Fruit fly (Drosophila melanogaster): ENCODE measurements around the gene CG15646.
A peak's percentile ranks its signal among the peaks of the same experiment; 100 is the strongest.

Gene CG15646

dm6 chrX:15619631-15619960, 51.2 kb downstream of the CG15646 start (continued):
- TF ChIP-seq pita (GFP tag; optimal IDR thresholded peaks at IDR 0.05) (no peak), grau (tag; optimal IDR thresholded peaks at IDR 0.05) (no peak), Optix (GFP tag; IDR thresholded peaks at IDR 0.05) (no peak), CG10462 (GFP tag; optimal IDR thresholded peaks at IDR 0.05) (no peak), salm (tag; optimal IDR thresholded peaks at IDR 0.05) (no peak), ham (GFP tag; IDR thresholded peaks at IDR 0.05) (0 out of 2 replicates have a peak, but pooled peaks have one; percentile 1), CG7963 (GFP tag; IDR thresholded peaks at IDR 0.05; ENCODE audit: partially characterized antibody) (no peak), Hr39 (optimal IDR thresholded peaks at IDR 0.05) (no peak), D (optimal IDR thresholded peaks at IDR 0.05) (no peak), D (GFP tag; optimal IDR thresholded peaks at IDR 0.05) (no peak), sd (tag; optimal IDR thresholded peaks at IDR 0.05) (no peak), ewg (GFP tag; optimal IDR thresholded peaks at IDR 0.05) (no peak), amos (GFP tag; IDR thresholded peaks at IDR 0.05; ENCODE audit: partially characterized antibody) (no peak), CG2120 (GFP tag; optimal IDR thresholded peaks at IDR 0.05) (no peak), CG9215 (GFP tag; IDR thresholded peaks at IDR 0.05) (no peak; the same call in 1 of the 2 replicates), CG6654 (GFP tag; optimal IDR thresholded peaks at IDR 0.05) (no peak), MBD-R2 (GFP tag; IDR thresholded peaks at IDR 0.05) (no peak), Atf3 (GFP tag; optimal IDR thresholded peaks at IDR 0.05) (no peak), lilli (GFP tag; optimal IDR thresholded peaks at IDR 0.05) (no peak), CG16815 (GFP tag; optimal IDR thresholded peaks at IDR 0.05) (no peak), trem (tag; optimal IDR thresholded peaks at IDR 0.05) (no peak), NC2β (GFP tag; optimal IDR thresholded peaks at IDR 0.05) (no peak), pan (optimal IDR thresholded peaks at IDR 0.05) (no peak), pan (GFP tag; optimal IDR thresholded peaks at IDR 0.05 in 1 of 2, IDR thresholded peaks at IDR 0.05 in 1 of 2) (no peak), kni (GFP tag; optimal IDR thresholded peaks at IDR 0.05) (peak; percentile 92), CG6689 (GFP tag; IDR thresholded peaks at IDR 0.05) (no peak), CHES-1-like (GFP tag; optimal IDR thresholded peaks at IDR 0.05) (no peak), row (GFP tag; IDR thresholded peaks at IDR 0.05) (no peak), cad (GFP tag; optimal IDR thresholded peaks at IDR 0.05) (no peak), D19A (tag; optimal IDR thresholded peaks at IDR 0.05) (no peak), oc (tag; optimal IDR thresholded peaks at IDR 0.05) (no peak), CG10147 (GFP tag; optimal IDR thresholded peaks at IDR 0.05) (no peak), CG2889 (GFP tag; IDR thresholded peaks at IDR 0.05) (no peak), cas (GFP tag; IDR thresholded peaks at IDR 0.05) (no peak), emc (GFP tag; optimal IDR thresholded peaks at IDR 0.05) (no peak), mam (GFP tag; optimal IDR thresholded peaks at IDR 0.05) (no peak), Adf1 (GFP tag; IDR thresholded peaks at IDR 0.05) (no peak), sima (GFP tag; optimal IDR thresholded peaks at IDR 0.05) (no peak), CG10366 (GFP tag; IDR thresholded peaks at IDR 0.05) (no peak), pfk (GFP tag; optimal IDR thresholded peaks at IDR 0.05) (no peak), CG12104 (GFP tag; optimal IDR thresholded peaks at IDR 0.05) (no peak), dimm (GFP tag; IDR thresholded peaks at IDR 0.05) (no peak), CG10321 (GFP tag; IDR thresholded peaks at IDR 0.05) (no peak), CG5245 (GFP tag; optimal IDR thresholded peaks at IDR 0.05) (no peak), Antp (GFP tag; optimal IDR thresholded peaks at IDR 0.05) (no peak), CG4730 (GFP tag; IDR thresholded peaks at IDR 0.05) (no peak), CG31365 (tag; optimal IDR thresholded peaks at IDR 0.05) (no peak), CG18619 (GFP tag; optimal IDR thresholded peaks at IDR 0.05) (no peak), lmd (GFP tag; IDR thresholded peaks at IDR 0.05) (no peak), run (tag; optimal IDR thresholded peaks at IDR 0.05) (peak; percentile 34), dpn (GFP tag; optimal IDR thresholded peaks at IDR 0.05) (no peak), Doc2 (GFP tag; IDR thresholded peaks at IDR 0.05) (no peak), CG3281 (GFP tag; optimal IDR thresholded peaks at IDR 0.05) (no peak), CG12299 (tag; optimal IDR thresholded peaks at IDR 0.05) (no peak), CG2199 (GFP tag; IDR thresholded peaks at IDR 0.05) (no peak)

Measured in whole organism, embryonic.